Fruit fly (Drosophila melanogaster) whole organism, wandering third instar larva: ENCODE data around the gene CG13097.
A peak's percentile ranks its signal among the peaks of the same experiment; 100 is the strongest.

Experiments
- Abd-B ChIP-seq: fragments of >200 bp; optimal IDR thresholded peaks from 2 replicates; lab custom pipeline; 2017; ENCODE audit warnings: missing biosample characterization, missing genetic modification characterization
- CG32264 ChIP-seq: fragments of 200-800 bp; sonication (Bioruptor generic); optimal IDR thresholded peaks from 2 replicates; lab custom pipeline; 2016; ENCODE audit warnings: missing biosample characterization, missing genetic modification characterization
- CrebA ChIP-seq: fragments of 200-800 bp; sonication (Bioruptor generic); optimal IDR thresholded peaks from 2 replicates; lab custom pipeline; 2016; ENCODE audit warnings: missing biosample characterization, mild to moderate bottlenecking, missing genetic modification characterization, borderline replicate concordance
- Dfd ChIP-seq: fragments of >200 bp; optimal IDR thresholded peaks from 2 replicates; lab custom pipeline; 2017; ENCODE audit warnings: missing biosample characterization, missing genetic modification characterization
- Dif ChIP-seq: fragments of 200-275, 200-300 bp; sonication (Bioruptor generic); optimal IDR thresholded peaks from 2 replicates; lab custom pipeline; 2018; ENCODE audit warnings: missing biosample characterization, missing genetic modification characterization; ENCODE audit not compliant: partially characterized antibody
- GATAd ChIP-seq: sonication (Bioruptor generic); optimal IDR thresholded peaks from 2 replicates; lab custom pipeline; 2016; ENCODE audit warnings: missing biosample characterization, missing genetic modification characterization
- HLH106 ChIP-seq: fragments of 200-800 bp; optimal IDR thresholded peaks from 3 replicates; lab custom pipeline; 2019; ENCODE audit warnings: missing biosample characterization, mild to moderate bottlenecking, missing genetic modification characterization, moderate library complexity
- Hr78 ChIP-seq: fragments of >200 bp; optimal IDR thresholded peaks from 2 replicates; lab custom pipeline; 2017; ENCODE audit warnings: missing biosample characterization, missing genetic modification characterization
- Hr83 ChIP-seq: fragments of 200-300 bp; sonication (Bioruptor generic); optimal IDR thresholded peaks from 2 replicates; lab custom pipeline; 2016; ENCODE audit warnings: missing biosample characterization, mild to moderate bottlenecking, missing genetic modification characterization, moderate library complexity; ENCODE audit not compliant: poor library complexity, severe bottlenecking
- Jra ChIP-seq: sonication (Bioruptor generic); optimal IDR thresholded peaks from 2 replicates; lab custom pipeline; 2016; ENCODE audit warnings: missing biosample characterization, missing genetic modification characterization
- Mio ChIP-seq: sonication (Bioruptor generic); optimal IDR thresholded peaks from 2 replicates; lab custom pipeline; 2016; ENCODE audit warnings: missing biosample characterization, missing genetic modification characterization
- Myc ChIP-seq: fragments of >200 bp; optimal IDR thresholded peaks from 2 replicates; lab custom pipeline; 2017
- N ChIP-seq: fragments of >200 bp; optimal IDR thresholded peaks from 2 replicates; lab custom pipeline; 2018; ENCODE audit warnings: missing biosample characterization, missing external identifiers, missing genetic modification characterization
- OdsH ChIP-seq: fragments of 200-800 bp; sonication (Bioruptor generic); optimal IDR thresholded peaks from 2 replicates; lab custom pipeline; 2016; ENCODE audit warnings: missing biosample characterization, mild to moderate bottlenecking, missing genetic modification characterization
- Rel ChIP-seq, 2 experiments: fragments of 200-800 bp; sonication (Bioruptor generic) in 1 of 2; optimal IDR thresholded peaks; 2 replicates in 1 of 2; 3 replicates in 1 of 2; lab custom pipeline; 2016 to 2019; ENCODE audit warnings: mild to moderate bottlenecking in 2 of 2, missing biosample characterization in 2 of 2, missing genetic modification characterization in 2 of 2, moderate library complexity in 1 of 2
- Sp1 ChIP-seq: fragments of 200-800 bp; sonication (Bioruptor generic); optimal IDR thresholded peaks from 3 replicates; lab custom pipeline; 2019; ENCODE audit warnings: missing biosample characterization, mild to moderate bottlenecking, missing genetic modification characterization, moderate library complexity
- Vsx2 ChIP-seq: fragments of 200-300, 225-300 bp; sonication (Bioruptor generic); optimal IDR thresholded peaks from 2 replicates; lab custom pipeline; 2018; ENCODE audit warnings: missing biosample characterization, missing genetic modification characterization; ENCODE audit not compliant: partially characterized antibody
- br ChIP-seq: fragments of 200-800 bp; sonication (Bioruptor generic); optimal IDR thresholded peaks from 2 replicates; lab custom pipeline; 2016; ENCODE audit warnings: missing biosample characterization, missing genetic modification characterization
- brk ChIP-seq: fragments of 200-800 bp; sonication (Bioruptor generic); optimal IDR thresholded peaks from 2 replicates; lab custom pipeline; 2016; ENCODE audit warnings: missing biosample characterization, mild to moderate bottlenecking, missing genetic modification characterization
- dl ChIP-seq, 2 experiments: fragments of 175-275, 200-275 bp in 1 of 2; fragments of 200-275 bp in 1 of 2; sonication (Bioruptor generic); optimal IDR thresholded peaks; lab custom pipeline; 2018; ENCODE audit warnings: mild to moderate bottlenecking in 2 of 2, missing biosample characterization in 2 of 2, missing genetic modification characterization in 2 of 2, moderate library complexity in 2 of 2; ENCODE audit not compliant: partially characterized antibody in 2 of 2, insufficient read depth in 1 of 2
- dmrt93B ChIP-seq: fragments of 200-800 bp; sonication (Bioruptor generic); optimal IDR thresholded peaks from 2 replicates; lab custom pipeline; 2018; ENCODE audit warnings: missing biosample characterization, mild to moderate bottlenecking, missing genetic modification characterization
- dsf ChIP-seq: sonication (Bioruptor generic); optimal IDR thresholded peaks from 2 replicates; lab custom pipeline; 2016; ENCODE audit warnings: missing biosample characterization, missing genetic modification characterization, borderline replicate concordance
- ey ChIP-seq: fragments of 200-800 bp; sonication (Bioruptor generic); optimal IDR thresholded peaks from 2 replicates; lab custom pipeline; 2016; ENCODE audit warnings: missing biosample characterization, missing genetic modification characterization
- foxo ChIP-seq, 2 experiments: fragments of 200-800 bp; sonication (Bioruptor generic); optimal IDR thresholded peaks; 2 replicates in 1 of 2; 3 replicates in 1 of 2; lab custom pipeline; 2016 to 2017; ENCODE audit warnings: missing biosample characterization in 2 of 2, missing genetic modification characterization in 2 of 2
- fru ChIP-seq: fragments of 200-800 bp; sonication (Bioruptor generic); optimal IDR thresholded peaks from 3 replicates; lab custom pipeline; 2016; ENCODE audit warnings: missing biosample characterization, mild to moderate bottlenecking, missing genetic modification characterization
- jim ChIP-seq: fragments of 175-275, 200-325 bp; sonication (Bioruptor generic); optimal IDR thresholded peaks from 2 replicates; lab custom pipeline; 2016; ENCODE audit warnings: missing biosample characterization, mild to moderate bottlenecking, missing genetic modification characterization
- lola ChIP-seq: fragments of >200 bp; optimal IDR thresholded peaks from 2 replicates; lab custom pipeline; 2017; ENCODE audit warnings: missing biosample characterization, missing genetic modification characterization
- pan ChIP-seq: fragments of >200 bp; optimal IDR thresholded peaks from 2 replicates; lab custom pipeline; 2017
- psq ChIP-seq: fragments of 200-800 bp; sonication (Bioruptor generic); optimal IDR thresholded peaks from 3 replicates; lab custom pipeline; 2017; ENCODE audit warnings: missing biosample characterization, mild to moderate bottlenecking, missing genetic modification characterization, moderate library complexity
- rgr ChIP-seq: fragments of 200-800 bp; sonication (Bioruptor generic); optimal IDR thresholded peaks from 3 replicates; lab custom pipeline; 2016; ENCODE audit warnings: missing biosample characterization, mild to moderate bottlenecking, missing genetic modification characterization
- sage ChIP-seq: fragments of 200-800 bp; sonication (Bioruptor generic); optimal IDR thresholded peaks from 2 replicates; lab custom pipeline; 2016; ENCODE audit warnings: missing biosample characterization, mild to moderate bottlenecking, missing genetic modification characterization
- sv ChIP-seq: fragments of 200-800 bp; sonication (Bioruptor generic); optimal IDR thresholded peaks from 3 replicates; lab custom pipeline; 2016; ENCODE audit warnings: missing biosample characterization, missing genetic modification characterization
- tai ChIP-seq: sonication (Bioruptor generic); optimal IDR thresholded peaks from 2 replicates; lab custom pipeline; 2016; ENCODE audit warnings: missing biosample characterization, missing genetic modification characterization
- usp ChIP-seq: fragments of >200 bp; optimal IDR thresholded peaks from 2 replicates; lab custom pipeline; 2017; ENCODE audit warnings: missing biosample characterization, missing genetic modification characterization
- woc ChIP-seq: sonication (Bioruptor generic); optimal IDR thresholded peaks from 2 replicates; lab custom pipeline; 2016; ENCODE audit warnings: missing biosample characterization, mild to moderate bottlenecking, missing genetic modification characterization

Gene CG13097

dm6 chr2L:8478911-8479706 lies 35.6 kb downstream of the CG13097 start:
- TF ChIP-seq Abd-B (GFP tag; lab: Kevin White, UChicago) (no peak), rgr (GFP tag; lab: Kevin White, UChicago) (no peak), woc (no peak), fru (GFP tag; lab: Kevin White, UChicago) (peak; percentile 10), Dif (no peak), lola (GFP tag; lab: Kevin White, UChicago) (no peak), tai (GFP tag; lab: Kevin White, UChicago) (no peak), dsf (no peak), Rel (GFP tag; optimal IDR thresholded peaks at IDR 0.05; lab: Kevin White, UChicago) (peak; percentile 86), Rel (tag; optimal IDR thresholded peaks at IDR 0.05; lab: Kevin White, UChicago) (peak; percentile 3), Vsx2 (peak; percentile 13), HLH106 (tag; lab: Kevin White, UChicago) (no peak), CG32264 (GFP tag; lab: Kevin White, UChicago) (no peak), sage (GFP tag; lab: Kevin White, UChicago) (peak; percentile 47), psq (peak; percentile 45), ey (GFP tag; lab: Kevin White, UChicago) (no peak), Dfd (GFP tag; lab: Kevin White, UChicago) (no peak), Myc (lab: Kevin White, UChicago) (no peak), Hr78 (no peak), brk (peak; percentile 67), Sp1 (GFP tag; lab: Kevin White, UChicago) (peak; percentile 84), br (no peak), Jra (no peak), Hr83 (GFP tag; lab: Kevin White, UChicago) (no peak), CrebA (GFP tag; lab: Kevin White, UChicago) (peak; percentile 90)

DNA sequence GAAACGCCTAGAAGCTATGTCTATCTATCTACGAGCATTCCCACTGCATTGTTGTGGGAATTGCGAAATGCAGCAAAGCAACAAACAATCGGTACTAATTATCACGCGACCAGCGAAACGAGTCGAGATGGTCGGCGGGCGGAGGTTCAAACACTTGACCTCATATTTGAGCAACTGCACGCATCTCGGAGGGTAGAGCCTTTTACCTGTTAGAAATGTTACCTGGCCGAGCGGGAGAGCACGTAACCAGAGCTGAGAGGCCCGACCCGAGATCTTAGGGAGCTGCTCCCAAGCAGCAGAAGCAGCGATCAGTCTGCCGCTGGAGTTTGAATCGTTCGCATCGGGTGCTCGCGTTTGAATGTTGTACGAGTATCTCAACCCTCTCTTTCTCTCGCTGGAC lies 36.3 kb downstream of the CG13097 start:
- TF ChIP-seq jim (GFP tag; lab: Kevin White, UChicago) (no peak), fru (GFP tag; lab: Kevin White, UChicago) (no peak), br (no peak), Dif (peak; percentile 73), dl (GFP tag; optimal IDR thresholded peaks at IDR 0.05; lab: Kevin White, UChicago; ENCODE audit: insufficient read depth in 1 of 2, partially characterized antibody in 2 of 2) (peak; percentile 68 to 70), sv (GFP tag; lab: Kevin White, UChicago) (no peak), dmrt93B (no peak), lola (GFP tag; lab: Kevin White, UChicago) (no peak), Hr78 (no peak), foxo (GFP tag; optimal IDR thresholded peaks at IDR 0.05; lab: Kevin White, UChicago) (no peak), woc (no peak), CrebA (GFP tag; lab: Kevin White, UChicago) (no peak), Sp1 (GFP tag; lab: Kevin White, UChicago) (no peak), dsf (no peak), Vsx2 (peak; percentile 29), Hr83 (GFP tag; lab: Kevin White, UChicago) (peak; percentile 37), sage (GFP tag; lab: Kevin White, UChicago) (no peak)

DNA sequence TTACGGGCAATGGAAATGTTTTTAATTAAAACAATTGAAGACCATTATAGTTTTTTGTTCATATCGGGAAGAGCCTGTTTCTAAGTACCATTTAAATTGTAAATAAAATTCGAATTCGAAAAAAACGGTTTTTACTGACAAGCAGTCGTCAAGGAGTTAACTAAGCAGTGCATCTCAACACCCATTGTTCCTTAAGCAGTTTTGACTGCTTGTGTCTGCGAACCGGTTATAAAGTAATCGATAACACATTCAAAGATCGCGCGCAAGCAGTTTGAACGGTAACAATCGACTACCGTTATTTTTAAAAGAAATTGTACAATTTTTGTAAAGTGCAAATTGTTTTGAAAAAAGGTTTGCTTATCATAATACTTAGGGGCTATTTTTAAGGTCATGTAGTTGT lies 36.7 kb downstream of the CG13097 start:
- peak; percentile 83 for TF ChIP-seq N (GFP tag; lab: Kevin White, UChicago)
- no peak for TF ChIP-seq GATAd
- no peak for TF ChIP-seq ey (GFP tag; lab: Kevin White, UChicago)
- TF ChIP-seq Myc (lab: Kevin White, UChicago), result peak; percentile 74
- TF ChIP-seq, all 38 proteins: peak for 2

- no peak for TF ChIP-seq woc
- TF ChIP-seq usp (GFP tag; lab: Kevin White, UChicago), result no peak
- TF ChIP-seq GATAd, result no peak
- no peak for TF ChIP-seq ey (GFP tag; lab: Kevin White, UChicago)
- no peak for TF ChIP-seq Hr83 (GFP tag; lab: Kevin White, UChicago)
- TF ChIP-seq brk, result no peak
- no peak for TF ChIP-seq foxo (GFP tag; optimal IDR thresholded peaks at IDR 0.05; lab: Kevin White, UChicago)
- TF ChIP-seq HLH106 (tag; lab: Kevin White, UChicago), result no peak
- no peak for TF ChIP-seq OdsH (GFP tag; lab: Kevin White, UChicago)
- no peak for TF ChIP-seq N (GFP tag; lab: Kevin White, UChicago)
- TF ChIP-seq tai (GFP tag; lab: Kevin White, UChicago), result no peak
- TF ChIP-seq Mio (GFP tag; lab: Kevin White, UChicago), result no peak
- TF ChIP-seq jim (GFP tag; lab: Kevin White, UChicago), result no peak
- no peak for TF ChIP-seq pan (lab: Kevin White, UChicago)
- TF ChIP-seq Dif, result no peak
- TF ChIP-seq sage (GFP tag; lab: Kevin White, UChicago), result no peak
- TF ChIP-seq dmrt93B, result no peak
- TF ChIP-seq psq, result no peak
Measured at dm6 chr2L:8477049-8477448, 37.6 kb downstream of the CG13097 start, which contains the start of gene CheA29a. TSS of gene CheA29a (plus strand) at chr2L:8477349.
